Worm (Caenorhabditis elegans): Measurements from ENCODE around the gene slcf-1.

Gene slcf-1

ce11 chrX:10514056-10514455 lies 15.0 kb upstream of the slcf-1 start:
- TF ChIP-seq alr-1 (tag; optimal IDR thresholded peaks at IDR 0.05) (no peak), ZK546.5 (tag; optimal IDR thresholded peaks at IDR 0.05) (no peak), sem-4 (tag; optimal IDR thresholded peaks at IDR 0.05) (no peak), nhr-10 (tag; optimal IDR thresholded peaks at IDR 0.05) (no peak), ceh-16 (tag; optimal IDR thresholded peaks at IDR 0.05) (no peak), Y55F3AM.14 (GFP tag; optimal IDR thresholded peaks at IDR 0.05) (no peak), nhr-12 (tag; optimal IDR thresholded peaks at IDR 0.05) (no peak), C34F6.9 (tag; optimal IDR thresholded peaks at IDR 0.05) (no peak), F13H6.1 (tag; optimal IDR thresholded peaks at IDR 0.05) (no peak), nhr-129 (tag; optimal IDR thresholded peaks at IDR 0.05) (no peak), unc-62 (GFP tag; optimal IDR thresholded peaks at IDR 0.05) (no peak)

- no peak for TF ChIP-seq nhr-25 (tag; optimal IDR thresholded peaks at IDR 0.05)
- no peak for TF ChIP-seq sma-9 (GFP tag; optimal IDR thresholded peaks at IDR 0.05)
- no peak for TF ChIP-seq sma-9 (tag; optimal IDR thresholded peaks at IDR 0.05)
- TF ChIP-seq lin-13 (GFP tag; optimal IDR thresholded peaks at IDR 0.05) = no peak
- TF ChIP-seq ztf-1 (GFP tag; conservative IDR thresholded peaks at IDR 0.05) = no peak
- no peak for TF ChIP-seq unc-55 (GFP tag; optimal IDR thresholded peaks at IDR 0.05)
Measured at ce11 chrX:10514834-10515233, 14.3 kb upstream of the slcf-1 start.

DNA sequence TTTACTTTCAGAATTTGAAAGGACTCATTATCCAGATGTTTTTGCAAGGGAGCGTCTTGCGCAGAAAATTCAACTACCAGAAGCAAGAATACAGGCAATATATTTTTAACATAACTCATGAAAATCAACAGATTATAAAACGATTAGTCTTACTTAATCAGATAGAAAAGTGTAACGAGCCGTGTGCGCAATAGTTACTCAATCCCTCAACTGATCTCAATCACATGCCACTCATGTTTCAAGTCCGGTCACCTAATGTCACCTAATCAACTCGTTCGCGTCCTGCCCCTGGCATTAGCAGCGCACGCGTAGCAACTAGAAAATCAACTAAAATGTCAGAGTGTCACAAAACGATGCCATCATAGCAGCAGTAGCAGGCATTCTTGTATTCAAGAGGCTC lies 12.5 kb upstream of the slcf-1 start:
- TF ChIP-seq nhr-25 (tag; optimal IDR thresholded peaks at IDR 0.05) = peak; percentile 7
- TF ChIP-seq sma-3 (GFP tag; optimal IDR thresholded peaks at IDR 0.05) = no peak

- TF ChIP-seq sem-4 (tag; optimal IDR thresholded peaks at IDR 0.05) (no peak), unc-55 (GFP tag; optimal IDR thresholded peaks at IDR 0.05) (no peak), zag-1 (tag; optimal IDR thresholded peaks at IDR 0.05) (no peak), fos-1 (tag; optimal IDR thresholded peaks at IDR 0.05) (no peak), sma-3 (GFP tag; optimal IDR thresholded peaks at IDR 0.05) (no peak), nhr-25 (tag; optimal IDR thresholded peaks at IDR 0.05) (no peak), crh-2 (tag; optimal IDR thresholded peaks at IDR 0.05) (no peak), dmd-4 (tag; optimal IDR thresholded peaks at IDR 0.05) (no peak), ceh-16 (tag; optimal IDR thresholded peaks at IDR 0.05) (no peak), mbf-1 (tag; optimal IDR thresholded peaks at IDR 0.05) (no peak), Y55F3AM.14 (GFP tag; optimal IDR thresholded peaks at IDR 0.05) (no peak), nhr-23 (tag; optimal IDR thresholded peaks at IDR 0.05) (no peak), unc-39 (tag; optimal IDR thresholded peaks at IDR 0.05) (no peak)
Measured at ce11 chrX:10520185-10520584, 8.9 kb upstream of the slcf-1 start.

- TF ChIP-seq gmeb-1 (tag; optimal IDR thresholded peaks at IDR 0.05) = no peak
- TF ChIP-seq sma-9 (GFP tag; optimal IDR thresholded peaks at IDR 0.05) = no peak
- TF ChIP-seq sma-9 (tag; optimal IDR thresholded peaks at IDR 0.05) = no peak
- TF ChIP-seq ama-1 (optimal IDR thresholded peaks at IDR 0.05) = no peak
- TF ChIP-seq nhr-6 (tag; optimal IDR thresholded peaks at IDR 0.05) = no peak
- TF ChIP-seq unc-62 (GFP tag; optimal IDR thresholded peaks at IDR 0.05) = no peak
- TF ChIP-seq sma-3 (GFP tag; optimal IDR thresholded peaks at IDR 0.05) = no peak
- TF ChIP-seq nhr-23 (tag; optimal IDR thresholded peaks at IDR 0.05) = no peak
- no peak for TF ChIP-seq crh-2 (tag; optimal IDR thresholded peaks at IDR 0.05)
Measured at ce11 chrX:10521313-10521712, 7.8 kb upstream of the slcf-1 start, which contains the start of gene F14F3.4. Gene F14F3.4, minus strand, starts transcription at chrX:10521413.

DNA sequence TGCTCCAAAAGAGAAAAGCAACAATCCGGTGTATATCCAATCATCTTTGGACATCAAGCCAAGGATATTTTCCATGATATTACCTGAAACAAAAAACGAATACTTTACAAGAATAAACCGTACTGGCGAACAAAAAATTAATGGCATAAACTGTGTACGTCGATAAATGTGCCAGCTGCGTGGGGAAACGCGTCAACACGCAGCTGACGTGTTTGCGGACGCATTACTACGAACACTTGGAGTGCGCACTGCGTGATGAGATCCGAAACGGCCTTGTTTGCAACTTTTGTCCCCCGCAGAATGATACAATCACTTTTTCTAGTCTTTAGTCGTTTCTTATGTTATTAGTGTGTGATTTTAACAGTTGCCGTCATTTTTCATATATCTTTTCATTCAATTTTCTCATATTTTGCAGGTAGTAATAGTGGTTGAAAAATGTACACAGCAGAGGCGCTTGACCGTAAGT lies 4.6 kb upstream of the slcf-1 start, which contains the start of the genes mboa-7 and git-1:
Gene mboa-7, minus strand, starts transcription at position 83 of the 466 bp plus-strand sequence.
Gene git-1, plus strand, starts transcription at position 416 of the 466 bp plus-strand sequence.
- TF ChIP-seq C34F6.9 (tag; optimal IDR thresholded peaks at IDR 0.05) = peak; percentile 42
- TF ChIP-seq fos-1 (tag; optimal IDR thresholded peaks at IDR 0.05) = peak; percentile 53
- TF ChIP-seq ceh-16 (tag; optimal IDR thresholded peaks at IDR 0.05) = peak; percentile 29
- TF ChIP-seq lin-11 (tag; optimal IDR thresholded peaks at IDR 0.05) = peak; percentile 40
- peak; percentile 77 for TF ChIP-seq sma-9 (GFP tag; optimal IDR thresholded peaks at IDR 0.05)
- TF ChIP-seq sma-9 (tag; optimal IDR thresholded peaks at IDR 0.05) = no peak
- TF ChIP-seq sma-3 (GFP tag; optimal IDR thresholded peaks at IDR 0.05) = peak; percentile 73
- peak; percentile 26 for TF ChIP-seq mab-5 (tag; optimal IDR thresholded peaks at IDR 0.05)
- no peak for TF ChIP-seq blmp-1 (tag; optimal IDR thresholded peaks at IDR 0.05; ENCODE audit: insufficient read depth)
- peak in 1 of 2 experiments; percentile 15 for TF ChIP-seq mdl-1 (tag; optimal IDR thresholded peaks at IDR 0.05)
- TF ChIP-seq crh-2 (tag; optimal IDR thresholded peaks at IDR 0.05) = peak; percentile 59
- peak; percentile 56 for TF ChIP-seq F13H6.1 (tag; optimal IDR thresholded peaks at IDR 0.05)
- TF ChIP-seq nhr-11 (tag; optimal IDR thresholded peaks at IDR 0.05) = no peak
- TF ChIP-seq nhr-21 (tag; optimal IDR thresholded peaks at IDR 0.05) = peak; percentile 40
- TF ChIP-seq alr-1 (tag; optimal IDR thresholded peaks at IDR 0.05) = no peak
- peak; percentile 57 for TF ChIP-seq gmeb-1 (tag; optimal IDR thresholded peaks at IDR 0.05)
- peak; percentile 6 for TF ChIP-seq egl-27 (tag; optimal IDR thresholded peaks at IDR 0.05)
- peak; percentile 68 for TF ChIP-seq nhr-129 (tag; optimal IDR thresholded peaks at IDR 0.05)
- TF ChIP-seq nhr-12 (tag; optimal IDR thresholded peaks at IDR 0.05) = no peak
- peak; percentile 68 for TF ChIP-seq unc-55 (GFP tag; optimal IDR thresholded peaks at IDR 0.05)
- peak in 1 of 2 experiments; percentile 66 for TF ChIP-seq lsy-2 (tag; optimal IDR thresholded peaks at IDR 0.05)
- peak; percentile 43 for TF ChIP-seq sem-4 (tag; optimal IDR thresholded peaks at IDR 0.05)
- TF ChIP-seq lin-39 (tag; optimal IDR thresholded peaks at IDR 0.05) = no peak
- peak; percentile 47 for TF ChIP-seq lin-13 (GFP tag; optimal IDR thresholded peaks at IDR 0.05)
